Fruit fly (Drosophila melanogaster): ENCODE results near the gene Cyp4d1.

dm6 chrX:2166129-2166528 is 4.1 kb upstream of the Cyp4d1 start:
- TF ChIP-seq CG32006 (GFP tag; optimal IDR thresholded peaks at IDR 0.05) (peak; percentile 85), CG34406 (GFP tag; optimal IDR thresholded peaks at IDR 0.05) (no peak), CG9139 (GFP tag; optimal IDR thresholded peaks at IDR 0.05) (no peak), Lpt (GFP tag; optimal IDR thresholded peaks at IDR 0.05) (peak; percentile 38), Hr39 (GFP tag; optimal IDR thresholded peaks at IDR 0.05) (no peak), Eip78C (GFP tag) (peak; percentile 53), CG7368 (GFP tag; optimal IDR thresholded peaks at IDR 0.05) (no peak), CG8319 (GFP tag; optimal IDR thresholded peaks at IDR 0.05) (no peak), OdsH (GFP tag; optimal IDR thresholded peaks at IDR 0.05) (peak; percentile 42), Ets96B (tag; optimal IDR thresholded peaks at IDR 0.05) (no peak), CG6808 (GFP tag; optimal IDR thresholded peaks at IDR 0.05) (no peak), CG8632 (GFP tag; optimal IDR thresholded peaks at IDR 0.05) (no peak)
